Fruit fly (Drosophila melanogaster): ENCODE results near the gene Tim17a2.

DNA sequence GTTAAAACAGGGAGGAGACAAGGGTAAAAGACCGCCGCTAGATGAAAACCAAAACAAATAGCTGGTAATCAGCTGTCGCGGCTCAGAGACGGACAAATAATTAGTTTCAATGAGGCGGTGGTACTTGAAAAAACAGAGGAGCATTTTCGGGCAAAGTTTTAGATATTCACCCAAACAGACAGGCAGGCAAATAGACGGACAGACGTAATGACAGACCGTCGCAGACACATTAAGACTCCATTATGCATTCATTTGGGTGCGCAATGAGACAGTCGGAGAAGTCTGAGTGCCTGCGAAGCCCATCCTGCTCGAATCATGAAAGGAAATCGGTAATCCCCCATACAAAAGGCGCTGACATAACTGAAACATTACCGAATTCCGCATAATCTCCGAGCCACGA is 51.1 kb downstream of the Tim17a2 start:
- no peak for TF ChIP-seq CG6276 (GFP tag; optimal IDR thresholded peaks at IDR 0.05)
- TF ChIP-seq cyc (GFP tag; optimal IDR thresholded peaks at IDR 0.05) = no peak
- TF ChIP-seq Hr4 (GFP tag; optimal IDR thresholded peaks at IDR 0.05) = no peak
- TF ChIP-seq Hr38 (GFP tag; optimal IDR thresholded peaks at IDR 0.05) = no peak
- TF ChIP-seq OdsH (GFP tag; optimal IDR thresholded peaks at IDR 0.05) = no peak
- TF ChIP-seq Lpt (GFP tag; optimal IDR thresholded peaks at IDR 0.05) = no peak
- no peak for TF ChIP-seq CG6792 (GFP tag; optimal IDR thresholded peaks at IDR 0.05)
- no peak for TF ChIP-seq Hr39 (GFP tag; optimal IDR thresholded peaks at IDR 0.05)
- TF ChIP-seq CG7368 (GFP tag; optimal IDR thresholded peaks at IDR 0.05) = no peak
